Fruit fly (Drosophila melanogaster): ENCODE measurements around the gene Trp1.

Gene Trp1

dm6 chr2L:10060516-10060915 lies 51.3 kb downstream of the Trp1 start, which contains the start of gene Spn31A:
Spn31A (plus strand) TSS chr2L:10060816.
- TF ChIP-seq ey (GFP tag; optimal IDR thresholded peaks at IDR 0.05) (no peak), dmrt93B (GFP tag; optimal IDR thresholded peaks at IDR 0.05) (no peak), Jra (GFP tag; optimal IDR thresholded peaks at IDR 0.05) (no peak), dl (GFP tag; optimal IDR thresholded peaks at IDR 0.05; ENCODE audit: insufficient read depth in 1 of 2, partially characterized antibody in 2 of 2) (no peak), OdsH (GFP tag; optimal IDR thresholded peaks at IDR 0.05) (no peak), fru (GFP tag; optimal IDR thresholded peaks at IDR 0.05) (no peak), Vsx2 (GFP tag; optimal IDR thresholded peaks at IDR 0.05; ENCODE audit: partially characterized antibody) (no peak), pan (optimal IDR thresholded peaks at IDR 0.05) (no peak), Myc (optimal IDR thresholded peaks at IDR 0.05) (no peak), Rel (GFP tag; optimal IDR thresholded peaks at IDR 0.05) (no peak), Rel (tag; optimal IDR thresholded peaks at IDR 0.05) (no peak)

- TF ChIP-seq dmrt93B (GFP tag; optimal IDR thresholded peaks at IDR 0.05) (no peak), Abd-B (GFP tag; optimal IDR thresholded peaks at IDR 0.05) (no peak), Hr78 (GFP tag; optimal IDR thresholded peaks at IDR 0.05) (no peak), ey (GFP tag; optimal IDR thresholded peaks at IDR 0.05) (no peak), N (GFP tag; optimal IDR thresholded peaks at IDR 0.05) (no peak), Dif (GFP tag; optimal IDR thresholded peaks at IDR 0.05; ENCODE audit: partially characterized antibody) (no peak), GATAd (GFP tag; optimal IDR thresholded peaks at IDR 0.05) (no peak), Rel (GFP tag; optimal IDR thresholded peaks at IDR 0.05) (no peak), Rel (tag; optimal IDR thresholded peaks at IDR 0.05) (no peak), dl (GFP tag; optimal IDR thresholded peaks at IDR 0.05; ENCODE audit: insufficient read depth in 1 of 2, partially characterized antibody in 2 of 2) (no peak)
These were observed 52.1 kb downstream of the Trp1 start for dm6 chr2L:10061276-10061675.

All from whole organism, wandering third instar larva.